Fruit fly (Drosophila melanogaster) whole organism, prepupa: Measurements from ENCODE around the gene smp-30.

Experiments used
- CG10669 ChIP-seq: fragments of 200-800 bp; sonication (Bioruptor generic); optimal IDR thresholded peaks from 3 replicates; lab custom pipeline; 2018; ENCODE audit warnings: missing biosample characterization, mild to moderate bottlenecking, missing genetic modification characterization, moderate library complexity
- CG11902 ChIP-seq: fragments of 200-800 bp; sonication (Bioruptor generic); optimal IDR thresholded peaks from 3 replicates; lab custom pipeline; 2016; ENCODE audit warnings: missing biosample characterization, missing genetic modification characterization
- CG16779 ChIP-seq: fragments of 200-800 bp; sonication (Bioruptor generic); optimal IDR thresholded peaks from 3 replicates; lab custom pipeline; 2017; ENCODE audit warnings: missing biosample characterization, mild to moderate bottlenecking, missing genetic modification characterization
- CG32006 ChIP-seq: fragments of 200-800 bp; sonication (Bioruptor generic); optimal IDR thresholded peaks from 3 replicates; lab custom pipeline; 2017; ENCODE audit warnings: missing biosample characterization, mild to moderate bottlenecking, missing genetic modification characterization
- CG6854 ChIP-seq: fragments of 200-800 bp; sonication (Bioruptor generic); optimal IDR thresholded peaks from 2 replicates; lab custom pipeline; 2017; ENCODE audit warnings: missing biosample characterization, mild to moderate bottlenecking, missing genetic modification characterization
- achi ChIP-seq: fragments of 200-800 bp; sonication (Bioruptor generic); optimal IDR thresholded peaks from 3 replicates; lab custom pipeline; 2016; ENCODE audit warnings: missing biosample characterization, missing genetic modification characterization
- cyc ChIP-seq: fragments of 200-800 bp; sonication (Bioruptor generic); optimal IDR thresholded peaks from 3 replicates; lab custom pipeline; 2016; ENCODE audit warnings: missing biosample characterization, missing genetic modification characterization
- eg ChIP-seq: fragments of 200-800 bp; sonication (Bioruptor generic); IDR thresholded peaks from 3 replicates; pipeline ENCODE4 v1.3.6; 2022; ENCODE audit warnings: missing biosample characterization, missing genetic modification characterization
- ss ChIP-seq, 2 experiments: fragments of 200-800 bp; sonication (Bioruptor generic); optimal IDR thresholded peaks; 2 replicates in 1 of 2; 3 replicates in 1 of 2; lab custom pipeline; 2017 to 2018; ENCODE audit warnings: mild to moderate bottlenecking in 2 of 2, missing biosample characterization in 2 of 2, missing genetic modification characterization in 2 of 2, moderate library complexity in 1 of 2

DNA sequence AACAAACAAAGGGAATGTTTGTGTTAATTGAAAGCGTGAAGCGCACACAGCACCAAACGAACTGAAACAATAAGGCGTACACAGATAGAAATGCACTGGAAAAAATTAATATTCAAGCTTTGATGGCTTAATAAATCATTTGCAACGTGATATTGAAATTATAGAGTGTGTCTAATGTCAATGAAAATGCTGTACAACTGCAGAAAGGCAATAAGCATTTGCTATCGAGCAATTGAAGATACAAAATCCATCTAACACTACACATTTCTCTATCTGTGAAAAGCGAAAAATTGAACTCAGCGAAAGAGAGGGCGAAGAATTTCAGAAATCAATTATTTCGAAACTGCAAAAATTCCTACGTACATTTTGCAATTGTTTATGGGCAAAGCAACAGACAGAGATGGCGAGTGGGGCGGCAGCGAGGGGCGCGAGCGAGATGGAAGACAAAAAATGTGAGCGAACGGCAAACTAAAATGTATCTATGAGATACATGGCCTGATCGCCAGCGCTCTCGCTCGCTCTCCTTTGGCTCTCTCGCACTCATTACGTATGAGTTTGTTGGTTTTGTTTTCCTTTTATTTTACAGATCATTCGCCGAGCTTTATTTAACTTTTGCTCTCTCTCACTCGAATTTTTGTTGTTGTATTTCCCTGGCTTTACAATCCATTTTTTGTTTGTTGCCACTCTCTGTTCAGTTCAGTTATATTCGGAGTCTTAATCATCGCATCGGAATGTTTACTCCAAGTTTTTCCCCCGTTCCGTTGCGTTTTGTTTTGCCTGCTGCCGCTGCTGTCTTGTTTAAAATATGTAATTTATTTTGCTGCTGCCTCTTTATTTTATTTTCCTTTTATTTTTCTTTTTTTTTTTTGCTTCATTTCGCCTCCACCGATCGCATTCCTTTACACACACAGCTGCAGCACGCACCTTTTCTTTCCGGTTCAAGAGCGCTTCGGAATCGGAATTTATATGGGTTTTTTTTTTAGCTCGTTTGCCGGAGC is 28.8 kb downstream of the smp-30 start:
- TF ChIP-seq eg (GFP tag; lab: Robert Waterston, UW) (peak; percentile 67), achi (GFP tag; lab: Kevin White, UChicago) (peak; percentile 62), CG11902 (GFP tag; lab: Kevin White, UChicago) (peak; percentile 36), CG32006 (GFP tag; lab: Kevin White, UChicago) (peak; percentile 74), CG16779 (tag; lab: Kevin White, UChicago) (no peak), cyc (peak; percentile 51), CG6854 (GFP tag; lab: Kevin White, UChicago) (no peak), CG10669 (GFP tag; lab: Kevin White, UChicago) (peak; percentile 20), ss (GFP tag; optimal IDR thresholded peaks at IDR 0.05; lab: Kevin White, UChicago) (peak; percentile 68 to 73)
